Worm (Caenorhabditis elegans) whole organism, young adult: ENCODE data around the gene pmp-2.

ENCODE experiments used
- B0035.1 ChIP-seq: sonication (generic microtip); optimal IDR thresholded peaks from 2 replicates; lab custom pipeline; 2016; ENCODE audit warnings: missing genetic modification characterization, mild to moderate bottlenecking, missing compliant biosample characterization, missing genotype, missing genetic modification reagents
- F33H1.4 ChIP-seq: fragments of 200-800 bp; sonication (Bioruptor generic); IDR thresholded peaks from 2 replicates; pipeline ENCODE4 v1.3.6; 2022; ENCODE audit warnings: missing genetic modification reagents, missing genetic modification characterization, missing compliant biosample characterization
- F55B11.4 ChIP-seq: sonication (generic microtip); optimal IDR thresholded peaks from 2 replicates; lab custom pipeline; 2016; ENCODE audit warnings: missing compliant biosample characterization, missing genetic modification characterization, borderline replicate concordance; ENCODE audit not compliant: insufficient read depth
- K11D2.4 ChIP-seq: fragments of 200-800 bp; sonication (Bioruptor generic); IDR thresholded peaks from 2 replicates; pipeline ENCODE4 v1.3.6; 2022; ENCODE audit warnings: missing genetic modification reagents, missing genetic modification characterization, missing compliant biosample characterization
- Y79H2A.3 ChIP-seq: fragments of 200-800 bp; sonication (Bioruptor generic); conservative IDR thresholded peaks from 2 replicates; pipeline ENCODE4 v1.3.6; 2022; ENCODE audit warnings: missing genetic modification reagents, missing genetic modification characterization, missing compliant biosample characterization
- Y95B8A.8 ChIP-seq: fragments of 200-800 bp; sonication (Bioruptor generic); IDR thresholded peaks from 2 replicates; pipeline ENCODE4 v1.3.6; 2022; ENCODE audit warnings: missing genetic modification reagents, missing genetic modification characterization, missing compliant biosample characterization
- bed-2 ChIP-seq: fragments of 200-800 bp; sonication (Bioruptor generic); IDR thresholded peaks from 2 replicates; pipeline ENCODE4 v1.3.6; 2022; ENCODE audit warnings: missing genetic modification reagents, missing genetic modification characterization, missing compliant biosample characterization
- cebp-1 ChIP-seq, 2 experiments: fragments of 200-800 bp in 1 of 2; sonication (Bioruptor generic) in 1 of 2; sonication (generic microtip) in 1 of 2; IDR thresholded peaks in 1 of 2; optimal IDR thresholded peaks in 1 of 2; 2 replicates each; pipeline versions ENCODE4 v1.3.6 to Lab custom; 2017 to 2022; ENCODE audit warnings: missing compliant biosample characterization in 2 of 2, missing genetic modification characterization in 2 of 2, mild to moderate bottlenecking in 1 of 2, missing genetic modification reagents in 1 of 2, moderate library complexity in 1 of 2
- ceh-100 ChIP-seq: fragments of 200-800 bp; sonication (Bioruptor generic); IDR thresholded peaks from 2 replicates; pipeline ENCODE4 v1.3.6; 2022; ENCODE audit warnings: missing genetic modification reagents, missing genetic modification characterization, missing compliant biosample characterization
- ceh-79 ChIP-seq: sonication (generic microtip); optimal IDR thresholded peaks from 2 replicates; lab custom pipeline; 2017; ENCODE audit warnings: mild to moderate bottlenecking, missing genetic modification characterization, missing compliant biosample characterization
- dpl-1 ChIP-seq: fragments of 150-350 bp; optimal IDR thresholded peaks from 2 replicates; lab custom pipeline; 2014; ENCODE audit warnings: missing biosample characterization, missing genetic modification reagents, missing genetic modification characterization
- efl-1 ChIP-seq: fragments of 150-350 bp; optimal IDR thresholded peaks from 2 replicates; lab custom pipeline; 2014; ENCODE audit warnings: missing biosample characterization, missing genetic modification reagents, missing genetic modification characterization
- egl-44 ChIP-seq: fragments of 200-800 bp; sonication (Bioruptor generic); IDR thresholded peaks from 2 replicates; pipeline ENCODE4 v1.3.6; 2022; ENCODE audit warnings: missing genetic modification reagents, missing genetic modification characterization, missing compliant biosample characterization
- egrh-3 ChIP-seq: fragments of 200-800 bp; sonication (Bioruptor generic); IDR thresholded peaks from 2 replicates; pipeline ENCODE4 v1.3.6; 2022; ENCODE audit warnings: missing genetic modification reagents, missing genetic modification characterization, missing compliant biosample characterization
- ekl-4 ChIP-seq: fragments of 200-800 bp; sonication (Bioruptor generic); IDR thresholded peaks from 2 replicates; pipeline ENCODE4 v1.3.6; 2022; ENCODE audit warnings: missing genetic modification reagents, missing genetic modification characterization, missing compliant biosample characterization
- ets-4 ChIP-seq: fragments of 200-800 bp; sonication (Bioruptor generic); optimal IDR thresholded peaks from 2 replicates; lab custom pipeline; 2018; ENCODE audit warnings: mild to moderate bottlenecking, missing genetic modification characterization, missing compliant biosample characterization
- him-1 ChIP-seq: sonication (generic microtip); optimal IDR thresholded peaks from 2 replicates; lab custom pipeline; 2016; ENCODE audit warnings: missing genotype, missing genetic modification reagents, missing genetic modification characterization, missing compliant biosample characterization
- hlh-12 ChIP-seq: sonication (generic microtip); optimal IDR thresholded peaks from 2 replicates; lab custom pipeline; 2016; ENCODE audit warnings: missing genetic modification characterization, missing compliant biosample characterization
- hmg-1.2 ChIP-seq: fragments of 200-800 bp; sonication (Bioruptor generic); IDR thresholded peaks from 2 replicates; pipeline ENCODE4 v1.3.6; 2022; ENCODE audit warnings: missing genetic modification reagents, missing genetic modification characterization, missing compliant biosample characterization
- hrde-1 ChIP-seq: sonication (generic microtip); optimal IDR thresholded peaks from 2 replicates; lab custom pipeline; 2016; ENCODE audit warnings: missing genetic modification characterization, mild to moderate bottlenecking, missing compliant biosample characterization, moderate library complexity, missing genotype, missing genetic modification reagents, borderline replicate concordance
- lag-1 ChIP-seq: fragments of 200-800 bp; sonication (Bioruptor generic); IDR thresholded peaks from 2 replicates; pipeline ENCODE4 v1.3.6; 2022; ENCODE audit warnings: missing genetic modification reagents, missing genetic modification characterization, missing compliant biosample characterization
- let-607 ChIP-seq, 2 experiments: fragments of 200-800 bp in 1 of 2; sonication (Bioruptor generic) in 1 of 2; sonication (generic microtip) in 1 of 2; optimal IDR thresholded peaks; 2 replicates each; lab custom pipeline; 2016 to 2018; ENCODE audit warnings: mild to moderate bottlenecking in 2 of 2, missing compliant biosample characterization in 2 of 2, missing genetic modification characterization in 2 of 2, moderate library complexity in 2 of 2, missing genotype in 1 of 2
- madf-8 ChIP-seq: fragments of 200-800 bp; sonication (Bioruptor generic); conservative IDR thresholded peaks from 2 replicates; pipeline ENCODE4 v1.3.6; 2022; ENCODE audit warnings: missing genetic modification reagents, missing genetic modification characterization, missing compliant biosample characterization
- mel-28 ChIP-seq: sonication (generic microtip); optimal IDR thresholded peaks from 2 replicates; lab custom pipeline; 2016; ENCODE audit warnings: borderline replicate concordance, mild to moderate bottlenecking, missing genetic modification characterization, missing compliant biosample characterization
- nfya-1 ChIP-seq: sonication (generic microtip); optimal IDR thresholded peaks from 2 replicates; lab custom pipeline; 2017; ENCODE audit warnings: antibody characterized with exemption, missing compliant biosample characterization, missing genetic modification characterization, borderline replicate concordance; ENCODE audit not compliant: insufficient read depth
- nfya-2 ChIP-seq: fragments of 200-800 bp; sonication (Bioruptor generic); IDR thresholded peaks from 2 replicates; pipeline ENCODE4 v1.3.6; 2022; ENCODE audit warnings: missing genetic modification reagents, missing genetic modification characterization, missing compliant biosample characterization
- nfyb-1 ChIP-seq: fragments of 200-800 bp; sonication (Bioruptor generic); IDR thresholded peaks from 2 replicates; pipeline ENCODE4 v1.3.6; 2022; ENCODE audit warnings: missing genetic modification reagents, missing genetic modification characterization, missing compliant biosample characterization
- nhr-120 ChIP-seq: fragments of 200-800 bp; sonication (Bioruptor generic); IDR thresholded peaks from 2 replicates; pipeline ENCODE4 v1.3.6; 2022; ENCODE audit warnings: missing genetic modification characterization, missing compliant biosample characterization
- pbrm-1 ChIP-seq: fragments of 200-800 bp; sonication (Bioruptor generic); IDR thresholded peaks from 2 replicates; pipeline ENCODE4 v1.3.6; 2022; ENCODE audit warnings: missing genetic modification reagents, missing genetic modification characterization, missing compliant biosample characterization
- pha-4 ChIP-seq: fragments of 150-350 bp; sonication (generic microtip); optimal IDR thresholded peaks from 2 replicates; lab custom pipeline; 2014; ENCODE audit warnings: missing biosample characterization, missing genetic modification reagents, missing genetic modification characterization
- rcor-1 ChIP-seq: fragments of 200-800 bp; sonication (Bioruptor generic); IDR thresholded peaks from 2 replicates; pipeline ENCODE4 v1.3.6; 2022; ENCODE audit warnings: missing genetic modification reagents, missing genetic modification characterization, missing compliant biosample characterization
- rec-8 ChIP-seq, 2 experiments: sonication (generic microtip); optimal IDR thresholded peaks; 2 replicates each; lab custom pipeline; 2016; ENCODE audit warnings: mild to moderate bottlenecking in 2 of 2, missing genetic modification characterization in 2 of 2, missing genetic modification reagents in 2 of 2, missing genotype in 2 of 2, missing biosample characterization in 1 of 2, missing compliant biosample characterization in 1 of 2, moderate library complexity in 1 of 2
- repo-1 ChIP-seq: sonication (generic microtip); optimal IDR thresholded peaks from 2 replicates; lab custom pipeline; 2017; ENCODE audit warnings: mild to moderate bottlenecking, missing genetic modification characterization, missing compliant biosample characterization
- sea-2 ChIP-seq: fragments of 200-800 bp; sonication (Bioruptor generic); IDR thresholded peaks from 2 replicates; pipeline ENCODE4 v1.3.6; 2022; ENCODE audit warnings: missing genetic modification characterization, missing compliant biosample characterization
- snpc-1.3 ChIP-seq: sonication (generic microtip); optimal IDR thresholded peaks from 2 replicates; lab custom pipeline; 2017; ENCODE audit warnings: missing genetic modification characterization, mild to moderate bottlenecking, missing compliant biosample characterization, antibody characterized with exemption, moderate library complexity, missing genotype, missing genetic modification reagents; ENCODE audit not compliant: insufficient read depth
- snpc-4 ChIP-seq, 5 experiments: fragments of 150-350 bp in 1 of 5; sonication (generic microtip) in 4 of 5; optimal IDR thresholded peaks; 2 replicates each; lab custom pipeline; 2014 to 2018; ENCODE audit warnings: missing genetic modification characterization in 5 of 5, missing biosample characterization in 3 of 5, antibody characterized with exemption in 2 of 5, mild to moderate bottlenecking in 2 of 5, missing compliant biosample characterization in 2 of 5, missing genotype in 2 of 5, moderate library complexity in 2 of 5, missing genetic modification reagents in 1 of 5
- xnd-1 ChIP-seq: sonication (generic microtip); optimal IDR thresholded peaks from 2 replicates; lab custom pipeline; 2016; ENCODE audit warnings: missing genotype, missing genetic modification reagents, missing genetic modification characterization, missing compliant biosample characterization
- zfh-2 ChIP-seq: fragments of 200-800 bp; sonication (Bioruptor generic); conservative IDR thresholded peaks from 2 replicates; pipeline ENCODE4 v1.3.6; 2022; ENCODE audit warnings: missing genetic modification reagents, missing genetic modification characterization, missing compliant biosample characterization
- ztf-18 ChIP-seq: sonication (generic microtip); optimal IDR thresholded peaks from 2 replicates; lab custom pipeline; 2016; ENCODE audit warnings: missing genotype, mild to moderate bottlenecking, missing genetic modification characterization, missing compliant biosample characterization

Gene pmp-2

DNA sequence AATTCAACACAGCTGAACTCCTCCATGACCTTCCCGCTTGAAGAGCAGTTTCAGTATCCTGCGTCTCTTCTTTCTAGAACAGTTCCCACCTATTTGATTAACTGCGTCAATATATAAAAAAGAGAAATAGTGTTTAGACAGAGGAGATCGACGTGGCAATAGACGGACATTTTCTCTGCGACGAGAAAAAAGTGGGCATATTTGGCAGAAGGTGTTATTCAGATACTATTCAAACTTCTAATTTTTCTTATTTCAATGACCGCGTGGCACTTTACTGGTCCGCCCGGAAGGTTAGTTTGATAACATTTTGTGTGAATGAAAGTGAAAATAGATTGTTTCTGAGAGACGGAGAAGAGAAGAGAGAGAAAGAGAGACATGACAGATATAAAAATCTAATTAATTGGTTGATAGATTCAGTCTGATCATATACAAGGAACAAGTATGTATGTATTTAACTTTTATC is 39.7 kb downstream of the pmp-2 start, which contains the start of gene tbc-6 (continued):
- TF ChIP-seq ekl-4 (GFP tag; lab: Robert Waterston, UW), result no peak
- 0 out of 2 replicates have a peak, but pooled peaks have one; percentile 34 for TF ChIP-seq Y79H2A.3 (GFP tag; lab: Robert Waterston, UW)

DNA sequence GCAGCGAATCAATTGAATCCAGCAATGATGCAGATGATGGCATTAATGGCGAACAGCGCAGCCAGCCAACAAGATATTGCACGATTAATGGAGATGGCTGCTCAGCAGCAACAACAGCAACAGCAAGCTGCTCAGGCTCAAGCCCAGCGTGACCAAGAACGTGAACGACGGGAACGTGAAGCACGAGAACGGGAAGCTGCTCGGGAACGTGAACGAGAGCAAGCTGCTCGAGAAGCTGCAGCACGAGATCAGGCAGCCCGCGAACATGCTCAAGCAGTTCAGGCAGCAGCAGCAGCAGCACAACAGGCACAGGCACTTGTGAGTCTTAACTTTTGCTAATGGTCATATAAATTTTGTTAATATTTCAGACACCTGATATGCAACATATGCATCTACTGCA is 40.9 kb downstream of the pmp-2 start:
- TF ChIP-seq pha-4 (tag; lab: Kevin White, UChicago) (no peak), sea-2 (no peak), ets-4 (GFP tag; lab: Kevin White, UChicago) (no peak), nfyb-1 (0 out of 2 replicates have a peak, but pooled peaks have one; percentile 26), zfh-2 (GFP tag; lab: Robert Waterston, UW) (peak; percentile 91), repo-1 (tag; lab: Kevin White, UChicago) (peak; percentile 10), egrh-3 (GFP tag; lab: Robert Waterston, UW) (peak; percentile 47; the same call in 1 of the 2 replicates), nfya-2 (GFP tag; lab: Robert Waterston, UW) (no peak)

DNA sequence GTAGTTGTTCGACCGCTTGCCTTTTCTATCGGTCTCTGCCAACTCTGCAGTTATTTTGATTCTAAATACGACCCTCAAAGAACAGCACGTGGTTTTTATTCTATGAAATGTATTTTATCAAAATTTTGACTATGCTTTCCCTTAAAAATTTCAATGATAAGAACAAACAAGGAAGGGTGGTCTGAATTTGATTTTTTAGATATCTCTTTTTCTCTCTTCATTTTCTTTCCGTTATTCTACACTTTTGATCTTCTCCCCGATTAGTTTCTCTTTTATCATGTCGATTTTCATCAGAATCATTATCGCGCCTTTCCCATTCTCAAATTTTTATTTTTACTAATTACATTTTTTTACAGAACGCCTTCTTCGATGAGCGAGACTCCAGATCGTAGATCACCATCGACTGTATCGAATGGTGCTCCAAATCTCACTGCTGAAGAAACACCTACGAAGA is 42.6 kb downstream of the pmp-2 start:
- TF ChIP-seq let-607 (tag; optimal IDR thresholded peaks at IDR 0.05; lab: Kevin White, UChicago) (no peak), nfya-1 (no peak), rec-8 (tag; optimal IDR thresholded peaks at IDR 0.05; lab: Kevin White, UChicago) (no peak), ceh-79 (tag; lab: Kevin White, UChicago) (no peak), ets-4 (GFP tag; lab: Kevin White, UChicago) (no peak), efl-1 (GFP tag; lab: Kevin White, UChicago) (no peak), bed-2 (GFP tag; lab: Robert Waterston, UW) (no peak), xnd-1 (tag; lab: Kevin White, UChicago) (no peak), lag-1 (GFP tag; lab: Robert Waterston, UW) (no peak), ztf-18 (tag; lab: Kevin White, UChicago) (no peak), snpc-4 (GFP tag; optimal IDR thresholded peaks at IDR 0.05; lab: Kevin White, UChicago) (no peak), snpc-4 (tag; optimal IDR thresholded peaks at IDR 0.05; lab: Kevin White, UChicago) (no peak), mel-28 (tag; lab: Kevin White, UChicago) (no peak), Y95B8A.8 (GFP tag; lab: Robert Waterston, UW) (no peak), ceh-100 (no peak), rcor-1 (GFP tag; lab: Robert Waterston, UW) (no peak), hrde-1 (tag; lab: Kevin White, UChicago) (no peak), nhr-120 (no peak)

DNA sequence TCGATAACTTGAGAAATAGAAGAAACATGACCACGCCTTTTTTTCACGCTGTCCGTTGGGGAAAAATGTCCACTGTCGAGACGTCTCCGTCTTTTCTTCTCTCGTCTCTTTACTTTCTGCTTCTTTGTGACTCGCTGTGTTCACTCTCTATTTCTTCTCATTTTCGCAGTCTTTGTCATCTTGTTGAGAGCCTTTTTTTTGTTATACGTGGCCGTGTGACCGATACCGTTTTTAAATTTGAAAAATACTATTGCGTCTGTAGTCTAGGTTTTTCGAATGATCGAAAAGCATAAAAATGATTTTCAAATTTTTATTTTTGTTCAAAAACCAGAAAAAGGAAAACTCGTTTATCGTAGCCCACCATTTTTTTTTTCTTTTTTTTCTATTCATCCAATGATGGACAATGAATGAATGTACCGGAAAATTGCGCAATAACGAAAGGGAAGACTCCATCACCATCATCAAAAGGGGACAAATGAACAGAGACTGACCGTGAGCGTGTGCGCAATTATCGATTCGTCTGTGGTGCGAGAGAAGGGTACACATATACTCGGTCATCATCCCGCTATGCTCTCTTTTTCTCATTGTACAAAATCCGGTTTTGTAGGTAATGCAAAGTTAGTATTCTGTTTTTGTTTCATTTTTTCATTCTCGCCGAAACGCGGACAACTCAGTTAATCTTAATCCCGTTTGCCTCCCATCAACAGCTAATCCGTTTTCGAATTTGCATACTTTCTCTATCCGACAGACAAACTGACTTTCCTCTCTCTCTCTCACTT is 43.2 kb downstream of the pmp-2 start:
- no peak for TF ChIP-seq F33H1.4 (GFP tag; lab: Robert Waterston, UW)
- TF ChIP-seq Y79H2A.3 (GFP tag; lab: Robert Waterston, UW), result no peak
- TF ChIP-seq hlh-12 (tag; lab: Kevin White, UChicago), result no peak
- TF ChIP-seq hmg-1.2 (GFP tag; lab: Robert Waterston, UW), result peak; percentile 16; the same call in 1 of the 2 replicates
- TF ChIP-seq F55B11.4, result no peak
- no peak for TF ChIP-seq K11D2.4 (GFP tag; lab: Robert Waterston, UW)
- TF ChIP-seq madf-8, result no peak
- TF ChIP-seq ets-4 (GFP tag; lab: Kevin White, UChicago), result no peak
- no peak for TF ChIP-seq him-1 (tag; lab: Kevin White, UChicago)
- no peak for TF ChIP-seq snpc-1.3 (tag; lab: Kevin White, UChicago)
- no peak for TF ChIP-seq mel-28 (tag; lab: Kevin White, UChicago)
- TF ChIP-seq B0035.1 (tag; lab: Kevin White, UChicago), result no peak
- no peak for TF ChIP-seq egl-44 (GFP tag; lab: Robert Waterston, UW)
- TF ChIP-seq repo-1 (tag; lab: Kevin White, UChicago), result no peak
- no peak for TF ChIP-seq efl-1 (GFP tag; lab: Kevin White, UChicago)
- 0 out of 2 replicates have a peak, but pooled peaks have one; percentile 18 for TF ChIP-seq pbrm-1 (GFP tag; lab: Robert Waterston, UW)
- TF ChIP-seq cebp-1 (GFP tag; IDR thresholded peaks at IDR 0.05; lab: Robert Waterston, UW), result no peak
- TF ChIP-seq cebp-1 (tag; optimal IDR thresholded peaks at IDR 0.05; lab: Kevin White, UChicago), result peak; percentile 1
- TF ChIP-seq dpl-1 (GFP tag; lab: Kevin White, UChicago), result no peak
- TF ChIP-seq, all 124 proteins: peak for 3
